Worm (Caenorhabditis elegans) whole organism, mixed stage, embryonic: ENCODE results near the gene pdhb-1.
A peak's percentile ranks its signal among the peaks of the same experiment; 100 is the strongest.

Experiments used
- M03D4.4 ChIP-seq: sonication (generic microtip); optimal IDR thresholded peaks from 2 replicates; lab custom pipeline; 2017; ENCODE audit warnings: mild to moderate bottlenecking, missing genetic modification characterization, missing compliant biosample characterization
- bed-3 ChIP-seq: fragments of 200-800 bp; sonication (Bioruptor generic); optimal IDR thresholded peaks from 3 replicates; lab custom pipeline; 2018; ENCODE audit warnings: mild to moderate bottlenecking, missing genetic modification characterization, moderate library complexity, missing compliant biosample characterization
- blmp-1 ChIP-seq: fragments of 150-350 bp; optimal IDR thresholded peaks from 2 replicates; lab custom pipeline; 2014; ENCODE audit warnings: missing biosample characterization, missing genetic modification characterization
- ceh-39 ChIP-seq: fragments of 150-350 bp; optimal IDR thresholded peaks from 2 replicates; lab custom pipeline; 2014; ENCODE audit warnings: missing biosample characterization, missing genetic modification characterization
- ceh-43 ChIP-seq: fragments of 200-800 bp; sonication (Bioruptor generic); optimal IDR thresholded peaks from 2 replicates; lab custom pipeline; 2018; ENCODE audit warnings: mild to moderate bottlenecking, missing genetic modification characterization, moderate library complexity, missing compliant biosample characterization
- ceh-83 ChIP-seq: fragments of 200-800 bp; sonication (Bioruptor generic); optimal IDR thresholded peaks from 2 replicates; lab custom pipeline; 2018; ENCODE audit warnings: mild to moderate bottlenecking, missing genetic modification characterization, missing compliant biosample characterization
- ces-1 ChIP-seq: fragments of 150-350 bp; optimal IDR thresholded peaks from 2 replicates; lab custom pipeline; 2014; ENCODE audit warnings: missing biosample characterization, missing genetic modification reagents, missing genetic modification characterization
- cnd-1 ChIP-seq: fragments of 200-800 bp; sonication (Bioruptor generic); optimal IDR thresholded peaks from 2 replicates; lab custom pipeline; 2018; ENCODE audit warnings: mild to moderate bottlenecking, missing genetic modification characterization, missing compliant biosample characterization
- drap-1 ChIP-seq: fragments of 200-800 bp; sonication (Bioruptor generic); optimal IDR thresholded peaks from 3 replicates; lab custom pipeline; 2018; ENCODE audit warnings: mild to moderate bottlenecking, missing genetic modification characterization, missing compliant biosample characterization
- elt-1 ChIP-seq: sonication (generic microtip); optimal IDR thresholded peaks from 2 replicates; lab custom pipeline; 2017; ENCODE audit warnings: missing genetic modification characterization, mild to moderate bottlenecking, missing compliant biosample characterization, antibody characterized with exemption, moderate library complexity, borderline replicate concordance; ENCODE audit not compliant: insufficient read depth
- elt-3 ChIP-seq: fragments of 150-350 bp; optimal IDR thresholded peaks from 2 replicates; lab custom pipeline; 2014; ENCODE audit warnings: missing biosample characterization, missing genetic modification characterization
- flh-1 ChIP-seq: fragments of 200-800 bp; sonication (Bioruptor generic); optimal IDR thresholded peaks from 2 replicates; lab custom pipeline; 2018; ENCODE audit warnings: mild to moderate bottlenecking, missing genetic modification characterization, moderate library complexity, missing compliant biosample characterization
- ham-2 ChIP-seq: fragments of 200-800 bp; sonication (Bioruptor generic); optimal IDR thresholded peaks from 2 replicates; lab custom pipeline; 2018; ENCODE audit warnings: mild to moderate bottlenecking, missing genetic modification characterization, missing compliant biosample characterization
- hlh-1 ChIP-seq: fragments of 150-350 bp; optimal IDR thresholded peaks from 2 replicates; lab custom pipeline; 2014; ENCODE audit warnings: missing biosample characterization, missing genetic modification reagents, missing genetic modification characterization
- lin-13 ChIP-seq: fragments of 150-350 bp; optimal IDR thresholded peaks from 2 replicates; lab custom pipeline; 2014; ENCODE audit warnings: missing biosample characterization, missing genetic modification characterization
- lin-32 ChIP-seq: fragments of 200-800 bp; sonication (Bioruptor generic); optimal IDR thresholded peaks from 2 replicates; lab custom pipeline; 2018; ENCODE audit warnings: mild to moderate bottlenecking, missing genetic modification characterization, missing compliant biosample characterization
- lsy-2 ChIP-seq: fragments of 150-350 bp; optimal IDR thresholded peaks from 2 replicates; lab custom pipeline; 2014; ENCODE audit warnings: missing biosample characterization, missing genetic modification characterization
- mab-5 ChIP-seq: fragments of 150-350 bp; optimal IDR thresholded peaks from 2 replicates; lab custom pipeline; 2014; ENCODE audit warnings: missing biosample characterization, missing genetic modification characterization
- mep-1 ChIP-seq: fragments of 150-350 bp; optimal IDR thresholded peaks from 2 replicates; lab custom pipeline; 2017; ENCODE audit warnings: missing biosample characterization, missing genetic modification reagents, missing genetic modification characterization, inconsistent platforms
- mls-2 ChIP-seq: sonication (generic microtip); optimal IDR thresholded peaks from 2 replicates; lab custom pipeline; 2016; ENCODE audit warnings: mild to moderate bottlenecking, missing genetic modification characterization, moderate library complexity, missing compliant biosample characterization
- nhr-12 ChIP-seq: fragments of 150-350 bp; optimal IDR thresholded peaks from 2 replicates; lab custom pipeline; 2014; ENCODE audit warnings: missing biosample characterization, missing genetic modification characterization
- nhr-2 ChIP-seq: fragments of 150-350 bp; optimal IDR thresholded peaks from 2 replicates; lab custom pipeline; 2014; ENCODE audit warnings: missing biosample characterization, missing genetic modification characterization
- nhr-237 ChIP-seq: fragments of 150-350 bp; optimal IDR thresholded peaks from 2 replicates; lab custom pipeline; 2014; ENCODE audit warnings: missing biosample characterization, missing genetic modification characterization
- nhr-28 ChIP-seq: fragments of 150-350 bp; optimal IDR thresholded peaks from 2 replicates; lab custom pipeline; 2014; ENCODE audit warnings: missing biosample characterization, missing genetic modification characterization
- nhr-76 ChIP-seq: sonication (generic microtip); optimal IDR thresholded peaks from 2 replicates; lab custom pipeline; 2017; ENCODE audit warnings: missing biosample characterization, missing genetic modification characterization
- pha-4 ChIP-seq: fragments of 150-350 bp; optimal IDR thresholded peaks from 2 replicates; lab custom pipeline; 2018; ENCODE audit warnings: missing biosample characterization, missing genetic modification reagents, missing genetic modification characterization
- sem-2 ChIP-seq: fragments of 200-800 bp; sonication (Bioruptor generic); optimal IDR thresholded peaks from 2 replicates; lab custom pipeline; 2018; ENCODE audit warnings: mild to moderate bottlenecking, missing genetic modification characterization, missing compliant biosample characterization
- snpc-4 ChIP-seq: fragments of 150-350 bp; optimal IDR thresholded peaks from 2 replicates; lab custom pipeline; 2014; ENCODE audit warnings: missing biosample characterization, missing genetic modification characterization
- sptf-1 ChIP-seq: sonication (generic microtip); optimal IDR thresholded peaks from 2 replicates; lab custom pipeline; 2017; ENCODE audit warnings: mild to moderate bottlenecking, missing genetic modification characterization, moderate library complexity, missing compliant biosample characterization
- tbx-8 ChIP-seq: fragments of 200-800 bp; sonication (Bioruptor generic); optimal IDR thresholded peaks from 2 replicates; lab custom pipeline; 2018; ENCODE audit warnings: mild to moderate bottlenecking, missing genetic modification characterization, moderate library complexity, missing compliant biosample characterization
- unc-120 ChIP-seq: sonication (generic microtip); optimal IDR thresholded peaks from 2 replicates; lab custom pipeline; 2017; ENCODE audit warnings: missing genetic modification characterization, missing compliant biosample characterization; ENCODE audit not compliant: poor library complexity, severe bottlenecking
- unc-39 ChIP-seq: fragments of 150-350 bp; optimal IDR thresholded peaks from 2 replicates; lab custom pipeline; 2014; ENCODE audit warnings: missing biosample characterization, missing genetic modification characterization
- unc-62 ChIP-seq: fragments of 150-350 bp; optimal IDR thresholded peaks from 2 replicates; lab custom pipeline; 2014; ENCODE audit warnings: missing biosample characterization, missing genetic modification reagents, missing genetic modification characterization
- zip-8 ChIP-seq: fragments of 150-350 bp; optimal IDR thresholded peaks from 2 replicates; lab custom pipeline; 2014; ENCODE audit warnings: missing biosample characterization, missing genetic modification characterization
- ztf-11 ChIP-seq: fragments of 150-350 bp; optimal IDR thresholded peaks from 2 replicates; lab custom pipeline; 2014; ENCODE audit warnings: missing biosample characterization, missing genetic modification characterization

pdhb-1 gene

DNA sequence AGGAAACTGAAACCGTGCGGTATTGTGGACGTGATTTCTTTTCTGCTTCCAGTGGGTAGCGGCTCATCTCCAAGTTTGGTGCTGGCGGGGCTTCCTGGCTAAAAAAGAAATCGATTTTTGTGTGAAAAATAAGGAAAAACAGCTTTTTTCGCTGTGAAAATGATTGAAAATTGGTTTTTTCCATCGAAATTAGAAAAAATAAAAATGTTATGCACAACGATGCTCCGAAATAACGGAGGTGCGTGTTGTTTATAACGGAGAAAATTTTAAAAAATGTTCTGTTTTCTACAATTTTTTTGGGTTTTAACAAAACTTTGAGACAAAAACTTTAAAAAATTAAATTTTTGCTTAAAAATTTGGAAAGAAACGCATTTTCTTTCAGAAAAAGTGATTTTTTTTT, 16.3 kb upstream of the pdhb-1 start:
- no peak for TF ChIP-seq ztf-11 (tag; lab: Kevin White, UChicago)
- TF ChIP-seq M03D4.4 (tag; lab: Kevin White, UChicago), result no peak
- TF ChIP-seq elt-1 (tag; lab: Kevin White, UChicago), result no peak
- no peak for TF ChIP-seq ceh-43 (GFP tag; lab: Kevin White, UChicago)
- no peak for TF ChIP-seq tbx-8 (GFP tag; lab: Kevin White, UChicago)
- no peak for TF ChIP-seq ceh-39 (tag; lab: Kevin White, UChicago)
- no peak for TF ChIP-seq bed-3 (GFP tag; lab: Kevin White, UChicago)
- no peak for TF ChIP-seq snpc-4
- no peak for TF ChIP-seq nhr-2 (tag; lab: Kevin White, UChicago)
- no peak for TF ChIP-seq nhr-28 (tag; lab: Kevin White, UChicago)
- TF ChIP-seq elt-3, result no peak
- TF ChIP-seq sem-2 (GFP tag; lab: Kevin White, UChicago), result no peak

DNA sequence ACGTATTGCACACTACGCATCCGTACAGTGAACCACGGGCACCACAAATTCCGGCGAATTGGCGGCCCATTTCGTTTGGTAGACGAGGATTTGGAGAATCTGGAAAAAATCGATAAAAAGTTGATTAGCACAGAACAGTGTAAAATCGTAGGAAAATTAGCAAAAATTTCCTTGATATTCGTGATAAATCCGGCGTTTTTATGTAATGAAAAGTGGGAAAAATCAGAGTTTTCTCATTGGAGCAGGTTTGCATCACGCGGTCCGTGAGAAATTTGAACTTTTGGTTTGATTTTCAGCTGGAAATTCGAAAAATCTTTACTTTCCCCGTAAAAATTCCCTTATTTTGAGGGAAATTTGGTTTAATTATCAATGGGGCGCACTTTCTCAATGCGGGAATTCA, 15.4 kb upstream of the pdhb-1 start, which contains the start of gene B0546.4:
Gene B0546.4 (minus strand): TSS at position 101 of the 400 bp plus-strand sequence.
- TF ChIP-seq M03D4.4 (tag; lab: Kevin White, UChicago), result no peak
- no peak for TF ChIP-seq bed-3 (GFP tag; lab: Kevin White, UChicago)
- no peak for TF ChIP-seq nhr-237
- no peak for TF ChIP-seq mls-2 (tag; lab: Kevin White, UChicago)
- TF ChIP-seq mep-1 (tag; lab: Kevin White, UChicago), result no peak
- no peak for TF ChIP-seq nhr-2 (tag; lab: Kevin White, UChicago)
- TF ChIP-seq lin-13 (tag; lab: Kevin White, UChicago), result no peak
- no peak for TF ChIP-seq elt-3
- no peak for TF ChIP-seq unc-39 (tag; lab: Kevin White, UChicago)
- TF ChIP-seq blmp-1 (tag; lab: Kevin White, UChicago), result no peak
- TF ChIP-seq ces-1 (GFP tag; lab: Kevin White, UChicago), result no peak
- TF ChIP-seq ham-2 (GFP tag; lab: Kevin White, UChicago), result no peak

ce11 chrIV:3384593-3384992, 14.9 kb upstream of the pdhb-1 start:
- TF ChIP-seq nhr-237 (peak; percentile 29), unc-120 (tag; lab: Kevin White, UChicago) (no peak), nhr-12 (no peak), mep-1 (tag; lab: Kevin White, UChicago) (peak; percentile 51), ces-1 (GFP tag; lab: Kevin White, UChicago) (peak; percentile 78), pha-4 (tag; lab: Kevin White, UChicago) (peak; percentile 52), hlh-1 (tag; lab: Kevin White, UChicago) (peak; percentile 70), lin-13 (tag; lab: Kevin White, UChicago) (no peak), nhr-76 (tag; lab: Kevin White, UChicago) (no peak), drap-1 (GFP tag; lab: Kevin White, UChicago) (peak; percentile 2), sem-2 (GFP tag; lab: Kevin White, UChicago) (no peak), ham-2 (GFP tag; lab: Kevin White, UChicago) (peak; percentile 68), nhr-28 (tag; lab: Kevin White, UChicago) (no peak), lsy-2 (peak; percentile 82), blmp-1 (tag; lab: Kevin White, UChicago) (peak; percentile 95)
- TF ChIP-seq, all 35 proteins: peak for 9

DNA sequence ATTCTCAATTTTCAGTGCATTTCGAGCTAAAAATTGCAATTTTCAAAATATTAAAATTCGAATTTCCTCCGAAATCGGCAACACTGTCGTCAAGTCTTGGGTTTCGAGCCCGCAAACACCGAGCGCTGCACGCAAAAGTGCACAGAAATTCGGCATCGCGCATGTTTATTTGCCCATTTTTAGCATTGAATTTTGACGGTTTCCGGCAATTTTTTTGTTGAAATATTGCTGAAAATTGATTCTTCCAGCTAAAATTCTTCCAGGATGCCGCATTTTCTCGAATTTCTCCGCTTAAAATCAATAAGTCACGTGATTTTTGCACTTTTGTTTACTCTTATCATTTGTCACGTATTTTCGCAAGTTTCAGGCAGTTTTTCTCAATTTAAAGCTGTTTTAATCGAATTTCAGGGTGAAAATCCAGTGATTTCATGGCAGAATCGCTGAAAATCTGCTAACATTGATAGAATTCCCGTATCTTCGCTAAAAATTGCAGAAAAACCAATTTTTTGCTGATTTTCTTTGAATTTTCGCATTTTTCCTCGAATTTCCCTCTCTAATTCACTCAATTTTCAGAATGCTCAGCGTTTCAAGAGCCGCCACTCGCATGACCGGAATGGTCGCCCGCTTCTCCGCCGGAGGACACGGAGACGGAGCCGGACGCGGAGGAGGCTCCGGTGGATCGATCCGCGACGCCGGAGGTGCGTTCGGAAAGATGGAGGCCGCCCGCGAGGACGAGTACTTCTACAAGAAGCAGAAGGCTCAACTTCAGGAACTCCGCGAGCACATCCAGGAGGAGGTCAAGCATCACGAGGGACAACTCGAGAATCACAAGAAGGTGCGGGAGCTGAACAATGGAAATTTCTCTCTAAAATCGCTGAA, 13.9 kb upstream of the pdhb-1 start, which contains the start of gene mai-2:
Gene mai-2 (plus strand): TSS at position 574 of the 879 bp plus-strand sequence.
- peak; percentile 34 for TF ChIP-seq ces-1 (GFP tag; lab: Kevin White, UChicago)
- no peak for TF ChIP-seq cnd-1 (tag; lab: Kevin White, UChicago)
- TF ChIP-seq zip-8, result no peak
- no peak for TF ChIP-seq lin-32 (GFP tag; lab: Kevin White, UChicago)
- no peak for TF ChIP-seq mls-2 (tag; lab: Kevin White, UChicago)
- no peak for TF ChIP-seq blmp-1 (tag; lab: Kevin White, UChicago)
- no peak for TF ChIP-seq ceh-39 (tag; lab: Kevin White, UChicago)
- TF ChIP-seq elt-3, result no peak
- TF ChIP-seq drap-1 (GFP tag; lab: Kevin White, UChicago), result no peak
- TF ChIP-seq nhr-12, result no peak
- TF ChIP-seq nhr-237, result peak; percentile 15
- no peak for TF ChIP-seq ceh-43 (GFP tag; lab: Kevin White, UChicago)
- TF ChIP-seq M03D4.4 (tag; lab: Kevin White, UChicago), result no peak
- peak; percentile 28 for TF ChIP-seq sptf-1 (tag; lab: Kevin White, UChicago)
- TF ChIP-seq lsy-2, result peak; percentile 57
- no peak for TF ChIP-seq ham-2 (GFP tag; lab: Kevin White, UChicago)
- no peak for TF ChIP-seq elt-1 (tag; lab: Kevin White, UChicago)
- peak; percentile 1 for TF ChIP-seq nhr-2 (tag; lab: Kevin White, UChicago)
- no peak for TF ChIP-seq bed-3 (GFP tag; lab: Kevin White, UChicago)
- TF ChIP-seq tbx-8 (GFP tag; lab: Kevin White, UChicago), result no peak
- no peak for TF ChIP-seq mab-5 (tag; lab: Kevin White, UChicago)
- TF ChIP-seq ceh-83 (GFP tag; lab: Kevin White, UChicago), result no peak
- peak; percentile 59 for TF ChIP-seq pha-4 (tag; lab: Kevin White, UChicago)
- peak; percentile 51 for TF ChIP-seq mep-1 (tag; lab: Kevin White, UChicago)
- no peak for TF ChIP-seq nhr-76 (tag; lab: Kevin White, UChicago)
- no peak for TF ChIP-seq snpc-4
- TF ChIP-seq flh-1 (GFP tag; lab: Kevin White, UChicago), result no peak
- TF ChIP-seq sem-2 (GFP tag; lab: Kevin White, UChicago), result no peak
- TF ChIP-seq unc-62 (GFP tag; lab: Kevin White, UChicago), result no peak
- TF ChIP-seq unc-120 (tag; lab: Kevin White, UChicago), result peak; percentile 73
- peak; percentile 14 for TF ChIP-seq lin-13 (tag; lab: Kevin White, UChicago)
- no peak for TF ChIP-seq hlh-1 (tag; lab: Kevin White, UChicago)
- TF ChIP-seq unc-39 (tag; lab: Kevin White, UChicago), result no peak
- no peak for TF ChIP-seq nhr-28 (tag; lab: Kevin White, UChicago)
- TF ChIP-seq ztf-11 (tag; lab: Kevin White, UChicago), result no peak
